Fruit fly (Drosophila melanogaster) whole organism, embryonic: Measurements from ENCODE around the gene Dhc62B.

Experiments used
- Blimp-1 ChIP-seq: fragments of 200-800 bp; sonication (Bioruptor generic); optimal IDR thresholded peaks from 3 replicates; lab custom pipeline; 2018; ENCODE audit warnings: missing biosample characterization, missing genetic modification characterization, mild to moderate bottlenecking, moderate library complexity, missing genetic modification reagents
- CG10959 ChIP-seq: fragments of 200-800 bp; sonication (Bioruptor generic); IDR thresholded peaks from 2 replicates; pipeline ENCODE4 v1.3.6; 2022; ENCODE audit warnings: missing biosample characterization, missing genetic modification characterization
- CG11723 ChIP-seq: fragments of 200-800 bp; sonication (Bioruptor generic); optimal IDR thresholded peaks from 2 replicates; lab custom pipeline; 2017; ENCODE audit warnings: missing biosample characterization, mild to moderate bottlenecking, missing genetic modification characterization
- CG12104 ChIP-seq: fragments of 200-800 bp; sonication (Bioruptor generic); optimal IDR thresholded peaks from 3 replicates; lab custom pipeline; 2016; ENCODE audit warnings: missing biosample characterization, missing genetic modification characterization
- CG12299 ChIP-seq: fragments of 200-800 bp; sonication (Bioruptor generic); optimal IDR thresholded peaks from 2 replicates; lab custom pipeline; 2018; ENCODE audit warnings: missing biosample characterization, mild to moderate bottlenecking, missing genetic modification characterization
- CG12659 ChIP-seq: fragments of 200-800 bp; sonication (Bioruptor generic); optimal IDR thresholded peaks from 3 replicates; lab custom pipeline; 2017; ENCODE audit warnings: mild to moderate bottlenecking, missing biosample characterization, missing genetic modification reagents, missing genetic modification characterization
- CG12942 ChIP-seq: fragments of 200-800 bp; sonication (Bioruptor generic); optimal IDR thresholded peaks from 3 replicates; lab custom pipeline; 2016; ENCODE audit warnings: missing biosample characterization, missing genetic modification characterization
- CG1529 ChIP-seq: fragments of 200-800 bp; sonication (Bioruptor generic); optimal IDR thresholded peaks from 3 replicates; lab custom pipeline; 2018; ENCODE audit warnings: missing biosample characterization, missing genetic modification characterization
- CG15696 ChIP-seq: fragments of 200-800 bp; sonication (Bioruptor generic); optimal IDR thresholded peaks from 2 replicates; lab custom pipeline; 2019; ENCODE audit warnings: missing biosample characterization, mild to moderate bottlenecking, missing genetic modification characterization, moderate library complexity
- CG17328 ChIP-seq: fragments of 200-800 bp; sonication (Bioruptor generic); IDR thresholded peaks from 2 replicates; pipeline ENCODE4 v1.3.6; 2022; ENCODE audit warnings: missing biosample characterization, missing genetic modification characterization
- CG17912 ChIP-seq: fragments of 200-800 bp; sonication (Bioruptor generic); optimal IDR thresholded peaks from 2 replicates; lab custom pipeline; 2018; ENCODE audit warnings: missing biosample characterization, mild to moderate bottlenecking, missing genetic modification characterization
- CG32767 ChIP-seq: fragments of 200-800 bp; sonication (Bioruptor generic); IDR thresholded peaks from 2 replicates; pipeline ENCODE4 v1.3.6; 2022; ENCODE audit warnings: missing biosample characterization, missing genetic modification characterization
- CG34422 ChIP-seq: fragments of 200-800 bp; sonication (Bioruptor generic); IDR thresholded peaks from 3 replicates; pipeline ENCODE4 v1.3.6; 2022; ENCODE audit warnings: missing biosample characterization, missing genetic modification characterization
- CG3838 ChIP-seq: fragments of 200-800 bp; sonication (Bioruptor generic); optimal IDR thresholded peaks from 3 replicates; lab custom pipeline; 2016; ENCODE audit warnings: missing biosample characterization, missing genetic modification characterization
- CG3995 ChIP-seq: fragments of 200-800 bp; sonication (Bioruptor generic); optimal IDR thresholded peaks from 3 replicates; lab custom pipeline; 2016; ENCODE audit warnings: missing biosample characterization, missing genetic modification characterization
- CG43689 ChIP-seq: fragments of 200-800 bp; sonication (Bioruptor generic); IDR thresholded peaks from 2 replicates; pipeline ENCODE4 v1.3.6; 2022; ENCODE audit warnings: missing biosample characterization, missing genetic modification characterization
- CG4424 ChIP-seq: fragments of 200-800 bp; sonication (Bioruptor generic); optimal IDR thresholded peaks from 3 replicates; lab custom pipeline; 2016; ENCODE audit warnings: missing biosample characterization, missing genetic modification characterization
- CG4730 ChIP-seq: fragments of 200-800 bp; sonication (Bioruptor generic); IDR thresholded peaks from 2 replicates; pipeline ENCODE4 v1.3.6; 2022; ENCODE audit warnings: missing biosample characterization, missing genetic modification characterization
- CG4820 ChIP-seq: fragments of 200-800 bp; sonication (Bioruptor generic); optimal IDR thresholded peaks from 3 replicates; lab custom pipeline; 2016; ENCODE audit warnings: missing biosample characterization, missing genetic modification characterization
- CG8089 ChIP-seq: fragments of 200-800 bp; sonication (Bioruptor generic); optimal IDR thresholded peaks from 3 replicates; lab custom pipeline; 2016; ENCODE audit warnings: missing biosample characterization, missing genetic modification characterization
- CG9215 ChIP-seq: fragments of 200-800 bp; sonication (Bioruptor generic); IDR thresholded peaks from 2 replicates; pipeline ENCODE4 v1.3.6; 2022; ENCODE audit warnings: missing biosample characterization, missing genetic modification characterization
- Camta ChIP-seq: fragments of 200-800 bp; sonication (Bioruptor generic); optimal IDR thresholded peaks from 2 replicates; lab custom pipeline; 2016; ENCODE audit warnings: missing biosample characterization, missing genetic modification characterization
- Doc2 ChIP-seq: fragments of 200-800 bp; sonication (Bioruptor generic); IDR thresholded peaks from 2 replicates; pipeline ENCODE4 v1.3.6; 2022; ENCODE audit warnings: missing biosample characterization, missing genetic modification characterization
- E2f2 ChIP-seq: fragments of 200-800 bp; sonication (Bioruptor generic); IDR thresholded peaks from 2 replicates; pipeline ENCODE4 v1.3.6; 2022; ENCODE audit warnings: missing biosample characterization, missing genetic modification characterization
- Eip74EF ChIP-seq, 2 experiments: fragments of 200-800 bp in 1 of 2; fragments of >200 bp in 1 of 2; sonication (Bioruptor generic) in 1 of 2; optimal IDR thresholded peaks; 2 replicates each; lab custom pipeline; 2017 to 2019; ENCODE audit warnings: missing biosample characterization in 2 of 2, missing genetic modification characterization in 2 of 2, mild to moderate bottlenecking in 1 of 2, moderate library complexity in 1 of 2
- Ets65A ChIP-seq: fragments of 200-800 bp; sonication (Bioruptor generic); peaks from one replicate; lab custom pipeline; 2016; ENCODE audit warnings: missing biosample characterization, missing genetic modification characterization
- Hr78 ChIP-seq, 2 experiments: fragments of 200-800 bp in 1 of 2; fragments of >200 bp in 1 of 2; sonication (Bioruptor generic) in 1 of 2; optimal IDR thresholded peaks; 2 replicates each; lab custom pipeline; 2017 to 2019; ENCODE audit warnings: missing biosample characterization in 2 of 2, missing genetic modification characterization in 2 of 2, mild to moderate bottlenecking in 1 of 2, moderate library complexity in 1 of 2
- NC2β ChIP-seq: fragments of 200-800 bp; sonication (Bioruptor generic); optimal IDR thresholded peaks from 2 replicates; lab custom pipeline; 2016; ENCODE audit warnings: missing biosample characterization, missing genetic modification characterization
- Neu2 ChIP-seq: fragments of 200-800 bp; sonication (Bioruptor generic); optimal IDR thresholded peaks from 3 replicates; lab custom pipeline; 2016; ENCODE audit warnings: missing biosample characterization, missing genetic modification characterization, borderline replicate concordance
- Oli ChIP-seq: fragments of 200-800 bp; sonication (Bioruptor generic); optimal IDR thresholded peaks from 2 replicates; lab custom pipeline; 2018; ENCODE audit warnings: missing biosample characterization, mild to moderate bottlenecking, missing genetic modification characterization, moderate library complexity
- Scr ChIP-seq: fragments of 200-800 bp; sonication (Bioruptor generic); IDR thresholded peaks from 2 replicates; pipeline ENCODE4 v1.3.6; 2022; ENCODE audit warnings: missing biosample characterization, missing genetic modification characterization; ENCODE audit not compliant: partially characterized antibody
- Sry-δ ChIP-seq: fragments of 200-800 bp; sonication (Bioruptor generic); optimal IDR thresholded peaks from 2 replicates; lab custom pipeline; 2016; ENCODE audit warnings: missing biosample characterization, missing genetic modification characterization
- Vsx1 ChIP-seq: fragments of 200-800 bp; sonication (Bioruptor generic); optimal IDR thresholded peaks from 2 replicates; lab custom pipeline; 2017; ENCODE audit warnings: missing biosample characterization, mild to moderate bottlenecking, missing genetic modification characterization, missing genetic modification reagents
- ash1 ChIP-seq: fragments of 200-800 bp; sonication (Bioruptor generic); optimal IDR thresholded peaks from 2 replicates; lab custom pipeline; 2018; ENCODE audit warnings: missing biosample characterization, mild to moderate bottlenecking, missing genetic modification characterization
- dpn ChIP-seq, 2 experiments: fragments of 200-800 bp; sonication (Bioruptor generic); optimal IDR thresholded peaks; 3 replicates each; lab custom pipeline; 2016; ENCODE audit warnings: missing biosample characterization in 2 of 2, missing genetic modification characterization in 2 of 2
- eyg ChIP-seq: fragments of 200-800 bp; sonication (Bioruptor generic); optimal IDR thresholded peaks from 3 replicates; lab custom pipeline; 2016; ENCODE audit warnings: missing biosample characterization, missing genetic modification characterization
- fd102C ChIP-seq: fragments of 200-800 bp; sonication (Bioruptor generic); optimal IDR thresholded peaks from 2 replicates; lab custom pipeline; 2018; ENCODE audit warnings: missing biosample characterization, mild to moderate bottlenecking, missing genetic modification characterization, moderate library complexity
- fd96Cb ChIP-seq: fragments of 200-800 bp; sonication (Bioruptor generic); optimal IDR thresholded peaks from 2 replicates; lab custom pipeline; 2018; ENCODE audit warnings: missing biosample characterization, mild to moderate bottlenecking, missing genetic modification characterization, moderate library complexity
- fu2 ChIP-seq: fragments of 200-800 bp; sonication (Bioruptor generic); optimal IDR thresholded peaks from 2 replicates; lab custom pipeline; 2016; ENCODE audit warnings: missing biosample characterization, missing genetic modification characterization
- gsb ChIP-seq: fragments of 200-800 bp; sonication (Bioruptor generic); IDR thresholded peaks from 2 replicates; pipeline ENCODE4 v1.3.6; 2022; ENCODE audit warnings: missing biosample characterization, missing genetic modification characterization
- h ChIP-seq: fragments of >200 bp; optimal IDR thresholded peaks from 2 replicates; lab custom pipeline; 2017
- ken ChIP-seq: fragments of 200-800 bp; sonication (Bioruptor generic); IDR thresholded peaks from 3 replicates; pipeline ENCODE4 v1.3.6; 2022; ENCODE audit warnings: missing biosample characterization, missing genetic modification characterization
- mld ChIP-seq: fragments of 200-800 bp; sonication (Bioruptor generic); IDR thresholded peaks from 3 replicates; pipeline ENCODE4 v1.3.6; 2022; ENCODE audit warnings: missing biosample characterization, missing genetic modification characterization; ENCODE audit not compliant: partially characterized antibody
- onecut ChIP-seq: fragments of 200-800 bp; sonication (Bioruptor generic); IDR thresholded peaks from 2 replicates; pipeline ENCODE4 v1.3.6; 2022; ENCODE audit warnings: missing biosample characterization, missing genetic modification characterization
- shn ChIP-seq: fragments of 200-800 bp; sonication (Bioruptor generic); optimal IDR thresholded peaks from 3 replicates; lab custom pipeline; 2016; ENCODE audit warnings: missing biosample characterization, missing genetic modification characterization
- slbo ChIP-seq: fragments of 200-800 bp; sonication (Bioruptor generic); IDR thresholded peaks from 2 replicates; pipeline ENCODE4 v1.3.6; 2022; ENCODE audit warnings: missing biosample characterization, missing genetic modification characterization
- slou ChIP-seq: fragments of 200-800 bp; sonication (Bioruptor generic); optimal IDR thresholded peaks from 3 replicates; lab custom pipeline; 2016; ENCODE audit warnings: missing biosample characterization, missing genetic modification characterization
- sr ChIP-seq: fragments of 200-800 bp; sonication (Bioruptor generic); IDR thresholded peaks from 3 replicates; pipeline ENCODE4 v1.3.6; 2022; ENCODE audit warnings: missing biosample characterization, missing genetic modification characterization
- wdn ChIP-seq: fragments of 200-800 bp; sonication (Bioruptor generic); IDR thresholded peaks from 2 replicates; pipeline ENCODE4 v1.3.6; 2022; ENCODE audit warnings: missing biosample characterization, missing genetic modification characterization
- zf30C ChIP-seq: fragments of 200-800 bp; sonication (Bioruptor generic); optimal IDR thresholded peaks from 3 replicates; lab custom pipeline; 2018; ENCODE audit warnings: missing biosample characterization, mild to moderate bottlenecking, missing genetic modification characterization

The Dhc62B gene

DNA sequence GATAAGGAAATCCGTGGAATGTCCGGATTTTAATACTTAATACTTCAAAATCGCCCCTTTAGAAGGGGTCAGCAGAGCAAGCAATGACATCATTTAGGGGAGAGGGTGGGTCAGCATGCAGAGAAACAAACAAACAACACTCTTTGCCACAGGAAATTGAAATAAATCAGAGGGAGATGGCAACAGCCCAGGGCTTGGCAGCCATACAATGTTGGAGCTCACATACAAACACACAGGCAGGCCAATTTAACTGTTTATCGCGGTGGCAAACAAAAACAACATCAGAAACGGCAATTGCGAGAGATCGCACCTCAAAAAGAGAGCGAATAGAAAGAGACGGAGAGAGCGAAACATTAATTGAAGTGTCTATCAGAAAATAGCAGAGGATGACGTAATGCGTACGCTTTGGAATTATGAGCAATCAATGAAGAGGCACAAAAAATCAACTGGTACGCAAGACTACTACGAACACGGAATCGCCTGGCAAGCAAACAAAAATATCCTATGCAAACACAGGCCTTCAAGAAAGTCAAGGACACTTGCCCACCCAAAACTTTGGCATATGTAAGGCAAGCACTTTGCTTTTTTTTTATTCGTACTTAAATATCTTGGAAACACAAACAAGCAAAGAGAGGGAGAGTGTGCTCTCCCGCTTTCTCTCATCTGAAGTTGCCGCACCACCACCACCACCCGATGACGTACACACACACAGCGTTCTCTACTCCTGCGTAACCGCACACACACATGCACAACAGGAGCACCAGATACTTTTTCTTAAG lies 22.8 kb upstream of the Dhc62B start (continued):
- no peak for TF ChIP-seq fd96Cb (tag; lab: Kevin White, UChicago)
- TF ChIP-seq h = no peak
- TF ChIP-seq CG4820 (GFP tag; lab: Kevin White, UChicago) = no peak
- TF ChIP-seq Neu2 (GFP tag; lab: Kevin White, UChicago) = no peak
- no peak for TF ChIP-seq CG17328
- TF ChIP-seq dpn (GFP tag; optimal IDR thresholded peaks at IDR 0.05; lab: Kevin White, UChicago) = peak in 1 of 2 experiments; percentile 36
- no peak for TF ChIP-seq sr
- TF ChIP-seq slou (GFP tag; lab: Kevin White, UChicago) = no peak
- TF ChIP-seq fd102C (GFP tag; lab: Kevin White, UChicago) = no peak
- TF ChIP-seq CG3838 (GFP tag; lab: Kevin White, UChicago) = peak; percentile 60
- no peak for TF ChIP-seq CG15696 (tag; lab: Kevin White, UChicago)
- no peak for TF ChIP-seq Sry-δ
- TF ChIP-seq Camta (GFP tag; lab: Kevin White, UChicago) = no peak
- no peak for TF ChIP-seq shn (GFP tag; lab: Kevin White, UChicago)
- TF ChIP-seq slbo (GFP tag; lab: Robert Waterston, UW) = no peak
- peak; percentile 82 for TF ChIP-seq CG17912 (GFP tag; lab: Kevin White, UChicago)
- TF ChIP-seq Doc2 (GFP tag; lab: Robert Waterston, UW) = no peak
- 0 out of 2 replicates have a peak, but pooled peaks have one; percentile 28 for TF ChIP-seq Scr
- no peak for TF ChIP-seq CG12942 (GFP tag; lab: Kevin White, UChicago)
- no peak for TF ChIP-seq CG8089 (GFP tag; lab: Kevin White, UChicago)
- peak; percentile 14 for TF ChIP-seq CG12104 (GFP tag; lab: Kevin White, UChicago)
- no peak for TF ChIP-seq Blimp-1 (GFP tag; lab: Kevin White, UChicago)
- TF ChIP-seq CG1529 (GFP tag; lab: Kevin White, UChicago) = no peak
- TF ChIP-seq CG32767 (GFP tag; lab: Robert Waterston, UW) = peak; percentile 11; the same call in 1 of the 2 replicates
- TF ChIP-seq CG43689 = no peak
- TF ChIP-seq CG4730 (GFP tag; lab: Robert Waterston, UW) = no peak
- TF ChIP-seq Eip74EF (GFP tag; optimal IDR thresholded peaks at IDR 0.05; lab: Kevin White, UChicago) = peak in 1 of 2 experiments; percentile 63
- TF ChIP-seq CG9215 (GFP tag; lab: Robert Waterston, UW) = no peak
- peak; percentile 63; the same call in 2 of the 3 replicates for TF ChIP-seq CG34422 (GFP tag; lab: Robert Waterston, UW)
- no peak for TF ChIP-seq CG4424
- no peak for TF ChIP-seq ken (GFP tag; lab: Robert Waterston, UW)
- 0 out of 2 replicates have a peak, but pooled peaks have one; percentile 44 for TF ChIP-seq wdn (GFP tag; lab: Robert Waterston, UW)
- TF ChIP-seq fu2 (GFP tag; lab: Kevin White, UChicago) = no peak
- TF ChIP-seq CG12299 (tag; lab: Kevin White, UChicago) = no peak
- TF ChIP-seq zf30C = no peak
- no peak for TF ChIP-seq Ets65A
- peak; percentile 73 for TF ChIP-seq ash1 (GFP tag; lab: Kevin White, UChicago)
- TF ChIP-seq Vsx1 (GFP tag; lab: Kevin White, UChicago) = peak; percentile 95
- no peak for TF ChIP-seq CG12659 (GFP tag; lab: Kevin White, UChicago)
- TF ChIP-seq gsb (GFP tag; lab: Robert Waterston, UW) = no peak
- no peak for TF ChIP-seq mld
- TF ChIP-seq Hr78 (GFP tag; optimal IDR thresholded peaks at IDR 0.05; lab: Kevin White, UChicago) = peak in 1 of 2 experiments; percentile 71
- no peak for TF ChIP-seq Oli (tag; lab: Kevin White, UChicago)
- TF ChIP-seq E2f2 (GFP tag; lab: Robert Waterston, UW) = peak; percentile 26
- TF ChIP-seq CG10959 (GFP tag; lab: Robert Waterston, UW) = no peak
- no peak for TF ChIP-seq NC2β (GFP tag; lab: Kevin White, UChicago)
- no peak for TF ChIP-seq CG11723 (GFP tag; lab: Kevin White, UChicago)
- no peak; the same call in 1 of the 2 replicates for TF ChIP-seq onecut (GFP tag; lab: Robert Waterston, UW)
- TF ChIP-seq eyg (GFP tag; lab: Kevin White, UChicago) = no peak
- no peak for TF ChIP-seq CG3995 (GFP tag; lab: Kevin White, UChicago)
